Comparison of ENCODE assay signal across 5 fruit fly cellular contexts in genomic region chr3R:26967587-26968312, dm6.
A peak's percentile ranks its signal among the peaks of the same experiment; 100 is the strongest.
TF ChIP-seq lines count a peak whose summit lies in the region.

No protein-coding gene starts in this region.

- TF ChIP-seq CTCF in whole organism, embryonic (GFP tag; optimal IDR thresholded peaks at IDR 0.05; lab: Kevin White, UChicago) = no peak

TF ChIP-seq in whole organism, adult, 20 proteins besides CTCF, POLR2A, EP300 and RAD21:
- no peak for TF ChIP-seq Clk (GFP tag; optimal IDR thresholded peaks at IDR 0.05; lab: Kevin White, UChicago)
- TF ChIP-seq CG11617 (GFP tag; optimal IDR thresholded peaks at IDR 0.05; lab: Kevin White, UChicago) = no peak
- no peak for TF ChIP-seq CG12768 (GFP tag; optimal IDR thresholded peaks at IDR 0.05; lab: Kevin White, UChicago)
- no peak for TF ChIP-seq Mnt (GFP tag; optimal IDR thresholded peaks at IDR 0.05; lab: Kevin White, UChicago)
- no peak for TF ChIP-seq kay (GFP tag; lab: Kevin White, UChicago; ENCODE audit: borderline replicate concordance)
- peak; percentile 28 for TF ChIP-seq bab1 (GFP tag; optimal IDR thresholded peaks at IDR 0.05; lab: Kevin White, UChicago)
- peak; percentile 13 for TF ChIP-seq tj (GFP tag; optimal IDR thresholded peaks at IDR 0.05; lab: Kevin White, UChicago)
- no peak for TF ChIP-seq cnc (optimal IDR thresholded peaks at IDR 0.05; lab: Kevin White, UChicago)
- TF ChIP-seq ovo (GFP tag; optimal IDR thresholded peaks at IDR 0.05; lab: Kevin White, UChicago) = no peak
- TF ChIP-seq Crg-1 (GFP tag; optimal IDR thresholded peaks at IDR 0.05; lab: Kevin White, UChicago) = no peak
- TF ChIP-seq CG5204 (GFP tag; optimal IDR thresholded peaks at IDR 0.05; lab: Kevin White, UChicago) = no peak
- TF ChIP-seq toe (GFP tag; optimal IDR thresholded peaks at IDR 0.05; lab: Kevin White, UChicago) = no peak
- no peak for TF ChIP-seq Hr96 (GFP tag; optimal IDR thresholded peaks at IDR 0.05; lab: Kevin White, UChicago)
- no peak for TF ChIP-seq CG14711 (tag; optimal IDR thresholded peaks at IDR 0.05; lab: Kevin White, UChicago)
TF ChIP-seq in whole organism, adult: peak in this region for 2.

TF ChIP-seq in whole organism, embryonic, 481 proteins besides CTCF, POLR2A, EP300 and RAD21 (continues in another document):
- TF ChIP-seq CG3847 (GFP tag; IDR thresholded peaks at IDR 0.05; lab: Robert Waterston, UW) (0 out of 2 replicates have a peak, but pooled peaks have one; percentile 11), dmrt99B (tag; optimal IDR thresholded peaks at IDR 0.05; lab: Kevin White, UChicago) (peak; percentile 43), CG43689 (GFP tag; IDR thresholded peaks at IDR 0.05; lab: Robert Waterston, UW) (no peak), CG13296 (GFP tag; optimal IDR thresholded peaks at IDR 0.05; lab: Kevin White, UChicago) (peak; percentile 32), CG18619 (GFP tag; optimal IDR thresholded peaks at IDR 0.05; lab: Kevin White, UChicago) (peak; percentile 42), sna (GFP tag; IDR thresholded peaks at IDR 0.05; lab: Robert Waterston, UW; ENCODE audit: partially characterized antibody) (no peak), CG14667 (GFP tag; IDR thresholded peaks at IDR 0.05; lab: Robert Waterston, UW) (peak; percentile 45), eyg (GFP tag; optimal IDR thresholded peaks at IDR 0.05; lab: Kevin White, UChicago) (no peak), maf-S (GFP tag; optimal IDR thresholded peaks at IDR 0.05; lab: Kevin White, UChicago) (no peak), CG16813 (GFP tag; IDR thresholded peaks at IDR 0.05; lab: Robert Waterston, UW; ENCODE audit: partially characterized antibody) (no peak), CG10654 (GFP tag; optimal IDR thresholded peaks at IDR 0.05; lab: Kevin White, UChicago) (no peak), CG15269 (tag; optimal IDR thresholded peaks at IDR 0.05; lab: Kevin White, UChicago) (peak; percentile 56), CG12769 (tag; optimal IDR thresholded peaks at IDR 0.05; lab: Kevin White, UChicago) (peak; percentile 28), Ets65A (GFP tag; lab: Kevin White, UChicago) (no peak), CG8944 (GFP tag; optimal IDR thresholded peaks at IDR 0.05; lab: Kevin White, UChicago) (no peak), CoRest (tag; optimal IDR thresholded peaks at IDR 0.05; lab: Kevin White, UChicago) (peak; percentile 32), CG4730 (GFP tag; IDR thresholded peaks at IDR 0.05; lab: Robert Waterston, UW) (0 out of 2 replicates have a peak, but pooled peaks have one; percentile 22), btn (GFP tag; optimal IDR thresholded peaks at IDR 0.05; lab: Kevin White, UChicago) (no peak), tio (GFP tag; optimal IDR thresholded peaks at IDR 0.05; lab: Kevin White, UChicago) (peak; percentile 5)

TF ChIP-seq in whole organism, prepupa, 60 proteins besides CTCF, POLR2A, EP300 and RAD21 (continues in another document):
- TF ChIP-seq Lpt (GFP tag; optimal IDR thresholded peaks at IDR 0.05; lab: Kevin White, UChicago) (no peak), CG11762 (GFP tag; optimal IDR thresholded peaks at IDR 0.05; lab: Kevin White, UChicago; ENCODE audit: insufficient read depth) (peak; percentile 20), Eip78C (GFP tag; lab: Kevin White, UChicago) (peak; percentile 72), achi (GFP tag; optimal IDR thresholded peaks at IDR 0.05; lab: Kevin White, UChicago) (peak; percentile 40), Blimp-1 (GFP tag; optimal IDR thresholded peaks at IDR 0.05; lab: Kevin White, UChicago) (peak; percentile 20), CG8119 (GFP tag; IDR thresholded peaks at IDR 0.05; lab: Robert Waterston, UW) (peak; percentile 60), CG8632 (GFP tag; optimal IDR thresholded peaks at IDR 0.05; lab: Kevin White, UChicago) (peak; percentile 56), CG8319 (GFP tag; optimal IDR thresholded peaks at IDR 0.05; lab: Kevin White, UChicago) (no peak), CG15336 (GFP tag; IDR thresholded peaks at IDR 0.05; lab: Robert Waterston, UW) (peak; percentile 60), Hr4 (GFP tag; optimal IDR thresholded peaks at IDR 0.05; lab: Kevin White, UChicago) (peak; percentile 4), svp (GFP tag; lab: Kevin White, UChicago) (peak; percentile 80), CG6808 (GFP tag; optimal IDR thresholded peaks at IDR 0.05; lab: Kevin White, UChicago) (no peak), OdsH (GFP tag; optimal IDR thresholded peaks at IDR 0.05; lab: Kevin White, UChicago) (peak; percentile 59), Eip75B (GFP tag; optimal IDR thresholded peaks at IDR 0.05; lab: Kevin White, UChicago) (no peak), fd85E (GFP tag; optimal IDR thresholded peaks at IDR 0.05; lab: Kevin White, UChicago) (no peak), CG9139 (GFP tag; optimal IDR thresholded peaks at IDR 0.05; lab: Kevin White, UChicago) (peak; percentile 27), lz (GFP tag; optimal IDR thresholded peaks at IDR 0.05; lab: Kevin White, UChicago) (peak; percentile 36), eg (GFP tag; IDR thresholded peaks at IDR 0.05; lab: Robert Waterston, UW) (peak; percentile 69), Gug (GFP tag; IDR thresholded peaks at IDR 0.05; lab: Robert Waterston, UW) (peak; percentile 47; the same call in 1 of the 2 replicates), spab (GFP tag; optimal IDR thresholded peaks at IDR 0.05; lab: Kevin White, UChicago) (no peak), CG6163 (GFP tag; IDR thresholded peaks at IDR 0.05; lab: Robert Waterston, UW) (peak; percentile 61; the same call in 1 of the 3 replicates)

TF ChIP-seq in whole organism, pupa, 21 proteins besides CTCF, POLR2A, EP300 and RAD21:
- TF ChIP-seq CG34367 (tag; optimal IDR thresholded peaks at IDR 0.05; lab: Kevin White, UChicago) (peak; percentile 8), CG10348 (GFP tag; IDR thresholded peaks at IDR 0.05; lab: Robert Waterston, UW) (no peak), CG32121 (GFP tag; IDR thresholded peaks at IDR 0.05; lab: Robert Waterston, UW) (peak; percentile 75), CG17806 (tag; optimal IDR thresholded peaks at IDR 0.05; lab: Kevin White, UChicago) (no peak), Ets98B (GFP tag; IDR thresholded peaks at IDR 0.05; lab: Robert Waterston, UW) (peak; percentile 67), CG14655 (GFP tag; optimal IDR thresholded peaks at IDR 0.05; lab: Kevin White, UChicago) (peak; percentile 46), fd96Ca (GFP tag; IDR thresholded peaks at IDR 0.05; lab: Robert Waterston, UW) (peak; percentile 71; the same call in 2 of the 3 replicates), CG4496 (GFP tag; IDR thresholded peaks at IDR 0.05; lab: Robert Waterston, UW) (peak; percentile 77), CG8159 (tag; optimal IDR thresholded peaks at IDR 0.05; lab: Kevin White, UChicago) (peak; percentile 49), CG12605 (GFP tag; IDR thresholded peaks at IDR 0.05; lab: Robert Waterston, UW) (peak; percentile 1; the same call in 1 of the 2 replicates), rn (GFP tag; IDR thresholded peaks at IDR 0.05; lab: Robert Waterston, UW) (no peak; the same call in 1 of the 2 replicates), CG8301 (tag; optimal IDR thresholded peaks at IDR 0.05; lab: Kevin White, UChicago) (peak; percentile 39), CG9948 (tag; optimal IDR thresholded peaks at IDR 0.05; lab: Kevin White, UChicago) (peak; percentile 5), Snoo (tag; optimal IDR thresholded peaks at IDR 0.05; lab: Kevin White, UChicago) (peak; percentile 38), Pif1B (GFP tag; optimal IDR thresholded peaks at IDR 0.05; lab: Kevin White, UChicago) (peak; percentile 3), CG15710 (tag; optimal IDR thresholded peaks at IDR 0.05; lab: Kevin White, UChicago) (peak; percentile 9)

TF ChIP-seq in whole organism, wandering third instar larva, 38 proteins besides CTCF, POLR2A, EP300 and RAD21:
- TF ChIP-seq psq (GFP tag; optimal IDR thresholded peaks at IDR 0.05; lab: Kevin White, UChicago) (peak; percentile 63), rgr (GFP tag; optimal IDR thresholded peaks at IDR 0.05; lab: Kevin White, UChicago) (peak; percentile 35), jim (GFP tag; optimal IDR thresholded peaks at IDR 0.05; lab: Kevin White, UChicago) (no peak), HLH106 (tag; optimal IDR thresholded peaks at IDR 0.05; lab: Kevin White, UChicago) (peak; percentile 46), tai (GFP tag; optimal IDR thresholded peaks at IDR 0.05; lab: Kevin White, UChicago) (no peak), woc (GFP tag; optimal IDR thresholded peaks at IDR 0.05; lab: Kevin White, UChicago) (peak; percentile 32), foxo (GFP tag; optimal IDR thresholded peaks at IDR 0.05; lab: Kevin White, UChicago) (peak in 1 of 2 experiments; percentile 61), ey (GFP tag; optimal IDR thresholded peaks at IDR 0.05; lab: Kevin White, UChicago) (no peak), Hr78 (GFP tag; optimal IDR thresholded peaks at IDR 0.05; lab: Kevin White, UChicago) (no peak), pan (optimal IDR thresholded peaks at IDR 0.05; lab: Kevin White, UChicago) (no peak), N (GFP tag; optimal IDR thresholded peaks at IDR 0.05; lab: Kevin White, UChicago) (no peak), Abd-B (GFP tag; optimal IDR thresholded peaks at IDR 0.05; lab: Kevin White, UChicago) (no peak), OdsH (GFP tag; optimal IDR thresholded peaks at IDR 0.05; lab: Kevin White, UChicago) (peak; percentile 49), h (GFP tag; optimal IDR thresholded peaks at IDR 0.05; lab: Kevin White, UChicago) (no peak), Hr83 (GFP tag; optimal IDR thresholded peaks at IDR 0.05; lab: Kevin White, UChicago; ENCODE audit: poor library complexity, severe bottlenecking) (no peak), CG9705 (GFP tag; optimal IDR thresholded peaks at IDR 0.05; lab: Kevin White, UChicago) (no peak), Rel (GFP tag; optimal IDR thresholded peaks at IDR 0.05; lab: Kevin White, UChicago) (no peak), Rel (tag; optimal IDR thresholded peaks at IDR 0.05; lab: Kevin White, UChicago) (no peak), dmrt93B (GFP tag; optimal IDR thresholded peaks at IDR 0.05; lab: Kevin White, UChicago) (no peak), Mio (GFP tag; optimal IDR thresholded peaks at IDR 0.05; lab: Kevin White, UChicago) (no peak), brk (GFP tag; optimal IDR thresholded peaks at IDR 0.05; lab: Kevin White, UChicago) (no peak), Vsx2 (GFP tag; optimal IDR thresholded peaks at IDR 0.05; lab: Kevin White, UChicago; ENCODE audit: partially characterized antibody) (no peak), Sp1 (GFP tag; optimal IDR thresholded peaks at IDR 0.05; lab: Kevin White, UChicago) (peak; percentile 57), Myc (optimal IDR thresholded peaks at IDR 0.05; lab: Kevin White, UChicago) (no peak), sage (GFP tag; optimal IDR thresholded peaks at IDR 0.05; lab: Kevin White, UChicago) (no peak), dsf (GFP tag; optimal IDR thresholded peaks at IDR 0.05; lab: Kevin White, UChicago; ENCODE audit: borderline replicate concordance) (no peak), Hnf4 (GFP tag; optimal IDR thresholded peaks at IDR 0.05; lab: Kevin White, UChicago) (peak; percentile 1), dl (GFP tag; optimal IDR thresholded peaks at IDR 0.05; lab: Kevin White, UChicago; ENCODE audit: insufficient read depth in 1 of 2, partially characterized antibody in 2 of 2) (no peak)
TF ChIP-seq in whole organism, wandering third instar larva: peak in this region for 8.
